Fruit fly (Drosophila melanogaster): Measurements from ENCODE around the gene grn.

DNA sequence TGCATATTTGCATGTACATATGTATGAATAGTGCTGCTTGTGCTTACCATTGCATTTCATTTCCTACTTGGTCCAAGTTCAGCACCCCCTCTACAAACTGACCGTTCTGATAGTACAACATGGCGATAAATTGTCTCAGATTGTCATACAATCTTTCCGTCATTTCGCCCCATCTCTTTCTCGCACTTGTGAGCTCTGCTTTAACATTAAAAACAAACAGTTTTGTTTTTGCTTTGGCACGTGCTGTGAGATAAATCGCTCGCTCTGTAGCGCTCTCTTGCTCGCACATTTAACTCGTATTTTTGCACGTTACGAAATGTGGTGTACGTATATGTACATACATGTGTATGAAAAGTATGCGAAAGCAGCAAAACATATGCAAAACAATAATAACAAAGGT is 72.5 kb downstream of the grn start:
- no peak for TF ChIP-seq Gug (GFP tag; IDR thresholded peaks at IDR 0.05)
- no peak for TF ChIP-seq Hr38 (GFP tag; optimal IDR thresholded peaks at IDR 0.05)
- TF ChIP-seq CG6808 (GFP tag; optimal IDR thresholded peaks at IDR 0.05), result no peak
- TF ChIP-seq CG6854 (GFP tag; optimal IDR thresholded peaks at IDR 0.05), result no peak
- TF ChIP-seq Blimp-1 (GFP tag; optimal IDR thresholded peaks at IDR 0.05), result no peak
- no peak for TF ChIP-seq Sox102F (GFP tag; optimal IDR thresholded peaks at IDR 0.05)
- TF ChIP-seq Lpt (GFP tag; optimal IDR thresholded peaks at IDR 0.05), result no peak

All from whole organism, prepupa.